Fruit fly (Drosophila melanogaster) whole organism, embryonic: ENCODE results near the gene nAChRalpha3.

ENCODE experiments used
- CG11560 ChIP-seq: fragments of 200-800 bp; sonication (Bioruptor generic); IDR thresholded peaks from 3 replicates; pipeline ENCODE4 v1.3.6; 2022; ENCODE audit warnings: missing biosample characterization, missing genetic modification characterization
- D ChIP-seq, 2 experiments: fragments of 200-800 bp in 1 of 2; fragments of >200 bp in 1 of 2; sonication (Bioruptor generic) in 1 of 2; optimal IDR thresholded peaks; 2 replicates in 1 of 2; 3 replicates in 1 of 2; lab custom pipeline; 2017; ENCODE audit warnings: mild to moderate bottlenecking in 1 of 2, missing biosample characterization in 1 of 2, missing genetic modification characterization in 1 of 2, missing genetic modification reagents in 1 of 2
- H15 ChIP-seq: fragments of 200-800 bp; sonication (Bioruptor generic); IDR thresholded peaks from 3 replicates; pipeline ENCODE4 v1.3.6; 2022; ENCODE audit warnings: missing biosample characterization, missing genetic modification characterization

dm6 chrX:8396611-8397010 is 29.6 kb upstream of the nAChRalpha3 start:
- TF ChIP-seq CG11560 (tag; lab: Robert Waterston, UW) (no peak), D (optimal IDR thresholded peaks at IDR 0.05; lab: Kevin White, UChicago) (no peak), D (GFP tag; optimal IDR thresholded peaks at IDR 0.05; lab: Kevin White, UChicago) (no peak), H15 (GFP tag; lab: Robert Waterston, UW) (no peak)
